Fruit fly (Drosophila melanogaster) whole organism, embryonic: ENCODE measurements around the gene Usp1.
A peak's percentile ranks its signal among the peaks of the same experiment; 100 is the strongest.

ENCODE experiments used
- Adf1 ChIP-seq: fragments of 200-800 bp; sonication (Bioruptor generic); IDR thresholded peaks from 2 replicates; pipeline ENCODE4 v1.3.6; 2022; ENCODE audit warnings: missing biosample characterization, missing genetic modification characterization
- Atf6 ChIP-seq: fragments of 200-800 bp; sonication (Bioruptor generic); IDR thresholded peaks from 2 replicates; pipeline ENCODE4 v1.3.6; 2022; ENCODE audit warnings: missing biosample characterization, missing genetic modification characterization
- BtbVII ChIP-seq: fragments of 200-800 bp; sonication (Bioruptor generic); optimal IDR thresholded peaks from 3 replicates; lab custom pipeline; 2017; ENCODE audit warnings: missing biosample characterization, mild to moderate bottlenecking, missing genetic modification characterization
- CG10267 ChIP-seq: fragments of 200-800 bp; sonication (Bioruptor generic); optimal IDR thresholded peaks from 2 replicates; lab custom pipeline; 2018; ENCODE audit warnings: missing biosample characterization, mild to moderate bottlenecking, missing genetic modification characterization, moderate library complexity
- CG10959 ChIP-seq: fragments of 200-800 bp; sonication (Bioruptor generic); IDR thresholded peaks from 2 replicates; pipeline ENCODE4 v1.3.6; 2022; ENCODE audit warnings: missing biosample characterization, missing genetic modification characterization
- CG10979 ChIP-seq: fragments of 200-800 bp; sonication (Bioruptor generic); optimal IDR thresholded peaks from 2 replicates; lab custom pipeline; 2018; ENCODE audit warnings: missing biosample characterization, mild to moderate bottlenecking, missing genetic modification characterization, moderate library complexity
- CG11093 ChIP-seq: fragments of 200-800 bp; sonication (Bioruptor generic); IDR thresholded peaks from 3 replicates; pipeline ENCODE4 v1.3.6; 2022; ENCODE audit warnings: missing biosample characterization, missing genetic modification characterization
- CG17328 ChIP-seq: fragments of 200-800 bp; sonication (Bioruptor generic); IDR thresholded peaks from 2 replicates; pipeline ENCODE4 v1.3.6; 2022; ENCODE audit warnings: missing biosample characterization, missing genetic modification characterization
- CG17612 ChIP-seq: fragments of 200-800 bp; sonication (Bioruptor generic); IDR thresholded peaks from 2 replicates; pipeline ENCODE4 v1.3.6; 2022; ENCODE audit warnings: missing biosample characterization, missing genetic modification characterization
- CG1832 ChIP-seq: fragments of 200-800 bp; sonication (Bioruptor generic); optimal IDR thresholded peaks from 2 replicates; lab custom pipeline; 2017; ENCODE audit warnings: missing biosample characterization, mild to moderate bottlenecking, missing genetic modification characterization, inconsistent platforms
- CG18619 ChIP-seq: fragments of 200-800 bp; sonication (Bioruptor generic); optimal IDR thresholded peaks from 3 replicates; lab custom pipeline; 2017; ENCODE audit warnings: missing biosample characterization, mild to moderate bottlenecking, missing genetic modification characterization
- CG2199 ChIP-seq: fragments of 200-800 bp; sonication (Bioruptor generic); IDR thresholded peaks from 3 replicates; pipeline ENCODE4 v1.3.6; 2022; ENCODE audit warnings: missing biosample characterization, missing genetic modification characterization
- CG3065 ChIP-seq: fragments of 200-800 bp; sonication (Bioruptor generic); optimal IDR thresholded peaks from 2 replicates; lab custom pipeline; 2016; ENCODE audit warnings: missing biosample characterization, missing genetic modification characterization
- CG3163 ChIP-seq: fragments of 200-800 bp; sonication (Bioruptor generic); optimal IDR thresholded peaks from 3 replicates; lab custom pipeline; 2016; ENCODE audit warnings: missing biosample characterization, missing genetic modification characterization
- CG34422 ChIP-seq: fragments of 200-800 bp; sonication (Bioruptor generic); IDR thresholded peaks from 3 replicates; pipeline ENCODE4 v1.3.6; 2022; ENCODE audit warnings: missing biosample characterization, missing genetic modification characterization
- CG42726 ChIP-seq: fragments of 200-800 bp; sonication (Bioruptor generic); IDR thresholded peaks from 2 replicates; pipeline ENCODE4 v1.3.6; 2022; ENCODE audit warnings: missing biosample characterization, missing genetic modification characterization; ENCODE audit not compliant: partially characterized antibody
- CG6654 ChIP-seq: fragments of 200-800 bp; sonication (Bioruptor generic); optimal IDR thresholded peaks from 2 replicates; lab custom pipeline; 2017; ENCODE audit warnings: missing biosample characterization, mild to moderate bottlenecking, missing genetic modification characterization
- CG8089 ChIP-seq: fragments of 200-800 bp; sonication (Bioruptor generic); optimal IDR thresholded peaks from 3 replicates; lab custom pipeline; 2016; ENCODE audit warnings: missing biosample characterization, missing genetic modification characterization
- CG8359 ChIP-seq: fragments of 200-800 bp; sonication (Bioruptor generic); optimal IDR thresholded peaks from 2 replicates; lab custom pipeline; 2017; ENCODE audit warnings: missing biosample characterization, mild to moderate bottlenecking, missing genetic modification characterization, borderline replicate concordance
- CG8478 ChIP-seq: fragments of >200 bp; optimal IDR thresholded peaks from 2 replicates; lab custom pipeline; 2018
- CG8765 ChIP-seq: fragments of 200-800 bp; sonication (Bioruptor generic); IDR thresholded peaks from 2 replicates; pipeline ENCODE4 v1.3.6; 2022; ENCODE audit warnings: missing biosample characterization, missing genetic modification characterization
- Eip74EF ChIP-seq, 2 experiments: fragments of 200-800 bp in 1 of 2; fragments of >200 bp in 1 of 2; sonication (Bioruptor generic) in 1 of 2; optimal IDR thresholded peaks; 2 replicates each; lab custom pipeline; 2017 to 2019; ENCODE audit warnings: missing biosample characterization in 2 of 2, missing genetic modification characterization in 2 of 2, mild to moderate bottlenecking in 1 of 2, moderate library complexity in 1 of 2
- Fer2 ChIP-seq: fragments of 200-800 bp; sonication (Bioruptor generic); optimal IDR thresholded peaks from 2 replicates; lab custom pipeline; 2018; ENCODE audit warnings: missing biosample characterization, mild to moderate bottlenecking, missing genetic modification characterization, moderate library complexity
- H2.0 ChIP-seq: fragments of 200-800 bp; sonication (Bioruptor generic); IDR thresholded peaks from 2 replicates; pipeline ENCODE4 v1.3.6; 2022; ENCODE audit warnings: missing biosample characterization, missing genetic modification characterization
- HLH3B ChIP-seq: fragments of 200-800 bp; sonication (Bioruptor generic); IDR thresholded peaks from 2 replicates; pipeline ENCODE4 v1.3.6; 2022; ENCODE audit warnings: missing biosample characterization, missing genetic modification characterization
- Hey ChIP-seq: fragments of 200-800 bp; sonication (Bioruptor generic); optimal IDR thresholded peaks from 3 replicates; lab custom pipeline; 2018; ENCODE audit warnings: missing biosample characterization, mild to moderate bottlenecking, missing genetic modification characterization
- Hr39 ChIP-seq: fragments of >200 bp; optimal IDR thresholded peaks from 2 replicates; lab custom pipeline; 2017
- MESR4 ChIP-seq: fragments of 200-800 bp; sonication (Bioruptor generic); optimal IDR thresholded peaks from 2 replicates; lab custom pipeline; 2018; ENCODE audit warnings: missing biosample characterization, mild to moderate bottlenecking, missing genetic modification characterization, moderate library complexity
- MTF-1 ChIP-seq: fragments of 200-800 bp; sonication (Bioruptor generic); optimal IDR thresholded peaks from 2 replicates; lab custom pipeline; 2018; ENCODE audit warnings: missing biosample characterization, mild to moderate bottlenecking, missing genetic modification characterization, borderline replicate concordance
- Max ChIP-seq: fragments of 200-800 bp; sonication (Bioruptor generic); optimal IDR thresholded peaks from 2 replicates; lab custom pipeline; 2016; ENCODE audit warnings: missing biosample characterization, mild to moderate bottlenecking, missing genetic modification characterization
- Oli ChIP-seq: fragments of 200-800 bp; sonication (Bioruptor generic); optimal IDR thresholded peaks from 2 replicates; lab custom pipeline; 2018; ENCODE audit warnings: missing biosample characterization, mild to moderate bottlenecking, missing genetic modification characterization, moderate library complexity
- Rfx ChIP-seq: fragments of 200-800 bp; sonication (Bioruptor generic); IDR thresholded peaks from 2 replicates; pipeline ENCODE4 v1.3.6; 2022; ENCODE audit warnings: missing biosample characterization, missing genetic modification characterization
- Scr ChIP-seq: fragments of 200-800 bp; sonication (Bioruptor generic); IDR thresholded peaks from 2 replicates; pipeline ENCODE4 v1.3.6; 2022; ENCODE audit warnings: missing biosample characterization, missing genetic modification characterization; ENCODE audit not compliant: partially characterized antibody
- Six4 ChIP-seq: fragments of 200-800 bp; sonication (Bioruptor generic); optimal IDR thresholded peaks from 2 replicates; lab custom pipeline; 2016; ENCODE audit warnings: missing biosample characterization, missing genetic modification characterization
- ab ChIP-seq: fragments of 200-800 bp; sonication (Bioruptor generic); optimal IDR thresholded peaks from 2 replicates; lab custom pipeline; 2016; ENCODE audit warnings: missing biosample characterization, missing genetic modification characterization
- bcd ChIP-seq: fragments of 200-800 bp; sonication (Bioruptor generic); optimal IDR thresholded peaks from 2 replicates; lab custom pipeline; 2017; ENCODE audit warnings: missing biosample characterization, mild to moderate bottlenecking, missing genetic modification characterization
- caup ChIP-seq: fragments of 200-800 bp; sonication (Bioruptor generic); optimal IDR thresholded peaks from 3 replicates; lab custom pipeline; 2017; ENCODE audit warnings: missing biosample characterization, mild to moderate bottlenecking, missing genetic modification characterization, moderate library complexity; ENCODE audit not compliant: severe bottlenecking
- dati ChIP-seq: fragments of 200-800 bp; sonication (Bioruptor generic); IDR thresholded peaks from 2 replicates; pipeline ENCODE4 v1.3.6; 2022; ENCODE audit warnings: missing biosample characterization, missing genetic modification characterization
- exex ChIP-seq: fragments of 200-800 bp; sonication (Bioruptor generic); optimal IDR thresholded peaks from 4 replicates; lab custom pipeline; 2018; ENCODE audit warnings: missing biosample characterization, mild to moderate bottlenecking, missing genetic modification characterization, moderate library complexity
- fd96Cb ChIP-seq: fragments of 200-800 bp; sonication (Bioruptor generic); optimal IDR thresholded peaks from 2 replicates; lab custom pipeline; 2018; ENCODE audit warnings: missing biosample characterization, mild to moderate bottlenecking, missing genetic modification characterization, moderate library complexity
- klu ChIP-seq: fragments of 200-800 bp; sonication (Bioruptor generic); IDR thresholded peaks from 2 replicates; pipeline ENCODE4 v1.3.6; 2022; ENCODE audit warnings: missing biosample characterization, missing genetic modification characterization
- lbe ChIP-seq: fragments of 200-800 bp; sonication (Bioruptor generic); optimal IDR thresholded peaks from 2 replicates; lab custom pipeline; 2016; ENCODE audit warnings: missing biosample characterization, mild to moderate bottlenecking, missing genetic modification characterization
- prd ChIP-seq, 3 experiments: fragments of >200 bp in 2 of 3; fragments of 200-800 bp in 1 of 3; sonication (Bioruptor generic) in 1 of 3; optimal IDR thresholded peaks in 2 of 3; IDR thresholded peaks in 1 of 3; 2 replicates in 2 of 3; 3 replicates in 1 of 3; pipeline versions ENCODE4 v1.3.6 to Lab custom; 2017 to 2022; ENCODE audit warnings: missing biosample characterization in 1 of 3, missing genetic modification characterization in 1 of 3
- slbo ChIP-seq: fragments of 200-800 bp; sonication (Bioruptor generic); IDR thresholded peaks from 2 replicates; pipeline ENCODE4 v1.3.6; 2022; ENCODE audit warnings: missing biosample characterization, missing genetic modification characterization
- sqz ChIP-seq: fragments of 200-800 bp; sonication (Bioruptor generic); optimal IDR thresholded peaks from 3 replicates; lab custom pipeline; 2018; ENCODE audit warnings: missing biosample characterization, mild to moderate bottlenecking, missing genetic modification characterization
- sr ChIP-seq: fragments of 200-800 bp; sonication (Bioruptor generic); IDR thresholded peaks from 3 replicates; pipeline ENCODE4 v1.3.6; 2022; ENCODE audit warnings: missing biosample characterization, missing genetic modification characterization
- sug ChIP-seq: fragments of 200-800 bp; optimal IDR thresholded peaks from 2 replicates; lab custom pipeline; 2019; ENCODE audit warnings: missing biosample characterization, mild to moderate bottlenecking, missing genetic modification characterization, moderate library complexity
- ttk ChIP-seq: fragments of 200-800 bp; sonication (Bioruptor generic); IDR thresholded peaks from 2 replicates; pipeline ENCODE4 v2.1.2; 2022; ENCODE audit warnings: missing biosample characterization, missing genetic modification characterization
- vnd ChIP-seq: fragments of 200-800 bp; sonication (Bioruptor generic); IDR thresholded peaks from 3 replicates; pipeline ENCODE4 v1.3.6; 2022; ENCODE audit warnings: missing biosample characterization, missing genetic modification characterization; ENCODE audit not compliant: partially characterized antibody
- wdn ChIP-seq: fragments of 200-800 bp; sonication (Bioruptor generic); IDR thresholded peaks from 2 replicates; pipeline ENCODE4 v1.3.6; 2022; ENCODE audit warnings: missing biosample characterization, missing genetic modification characterization
- yki ChIP-seq: fragments of >200 bp; optimal IDR thresholded peaks from 3 replicates; lab custom pipeline; 2018
- zf30C ChIP-seq: fragments of 200-800 bp; sonication (Bioruptor generic); optimal IDR thresholded peaks from 3 replicates; lab custom pipeline; 2018; ENCODE audit warnings: missing biosample characterization, mild to moderate bottlenecking, missing genetic modification characterization

Gene Usp1

DNA sequence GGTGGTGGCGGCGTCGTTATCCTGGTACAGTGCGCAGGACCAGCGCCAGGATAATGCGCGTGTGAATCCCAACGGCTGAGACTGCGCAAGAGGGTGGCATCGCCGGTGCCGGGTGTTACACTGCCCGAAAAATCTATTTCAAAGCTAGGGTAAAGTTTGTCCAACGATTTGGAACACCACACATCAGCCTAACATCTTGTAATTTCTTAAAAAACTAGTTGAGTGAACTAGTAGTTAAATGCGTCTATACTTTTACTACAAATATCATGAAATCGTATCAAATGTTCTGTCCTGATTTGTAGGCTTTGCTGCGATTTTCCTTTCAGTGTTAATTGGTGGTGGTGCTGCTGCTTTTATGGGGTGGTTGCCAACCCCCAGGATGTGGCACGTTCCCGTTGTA lies 36.1 kb downstream of the Usp1 start (continued):
- TF ChIP-seq bcd (GFP tag; lab: Kevin White, UChicago), result no peak
- TF ChIP-seq MESR4 (GFP tag; lab: Kevin White, UChicago), result no peak
- no peak for TF ChIP-seq dati (GFP tag; lab: Robert Waterston, UW)
- no peak for TF ChIP-seq Atf6
- TF ChIP-seq MTF-1, result no peak
- no peak for TF ChIP-seq CG8765 (GFP tag; lab: Robert Waterston, UW)
- TF ChIP-seq CG3163 (GFP tag; lab: Kevin White, UChicago), result no peak
- peak; percentile 90 for TF ChIP-seq zf30C (GFP tag; lab: Kevin White, UChicago)
- TF ChIP-seq BtbVII (GFP tag; lab: Kevin White, UChicago), result no peak
- TF ChIP-seq lbe (GFP tag; lab: Kevin White, UChicago), result no peak
- TF ChIP-seq CG2199 (GFP tag; lab: Robert Waterston, UW), result no peak
- TF ChIP-seq CG6654, result no peak
- no peak for TF ChIP-seq sqz
- TF ChIP-seq Hr39, result no peak
- no peak for TF ChIP-seq exex (tag; lab: Kevin White, UChicago)
- TF ChIP-seq Eip74EF (GFP tag; optimal IDR thresholded peaks at IDR 0.05; lab: Kevin White, UChicago), result no peak
- no peak for TF ChIP-seq prd (optimal IDR thresholded peaks at IDR 0.05; lab: Kevin White, UChicago)
- TF ChIP-seq prd (GFP tag; IDR thresholded peaks at IDR 0.05; lab: Robert Waterston, UW), result no peak; the same call in 2 of the 3 replicates
- no peak for TF ChIP-seq caup (GFP tag; lab: Kevin White, UChicago)
- TF ChIP-seq ab (GFP tag; lab: Kevin White, UChicago), result no peak
- TF ChIP-seq sr, result no peak
- no peak for TF ChIP-seq Max (GFP tag; lab: Kevin White, UChicago)
- no peak for TF ChIP-seq CG1832 (GFP tag; lab: Kevin White, UChicago)
- no peak for TF ChIP-seq CG8478 (lab: Kevin White, UChicago)
- TF ChIP-seq HLH3B (GFP tag; lab: Robert Waterston, UW), result no peak
- TF ChIP-seq CG10979, result peak; percentile 77
- no peak for TF ChIP-seq Fer2 (tag; lab: Kevin White, UChicago)
- TF ChIP-seq CG18619, result no peak
- peak; percentile 46; the same call in 1 of the 2 replicates for TF ChIP-seq ttk (GFP tag; lab: Robert Waterston, UW)
- TF ChIP-seq CG42726, result no peak
- TF ChIP-seq sug, result no peak
- TF ChIP-seq CG11093 (GFP tag; lab: Robert Waterston, UW), result no peak
- TF ChIP-seq CG17612 (GFP tag; lab: Robert Waterston, UW), result no peak
- TF ChIP-seq CG3065, result no peak
- TF ChIP-seq CG8359, result peak; percentile 30
- TF ChIP-seq vnd, result no peak
- TF ChIP-seq Hey (tag; lab: Kevin White, UChicago), result no peak
- peak; percentile 53 for TF ChIP-seq CG10959
- no peak for TF ChIP-seq yki (lab: Kevin White, UChicago)
- TF ChIP-seq Oli (tag; lab: Kevin White, UChicago), result peak; percentile 52
- TF ChIP-seq fd96Cb, result peak; percentile 33
- TF ChIP-seq H2.0, result peak; percentile 19; the same call in 1 of the 2 replicates
- no peak for TF ChIP-seq CG34422 (GFP tag; lab: Robert Waterston, UW)
- no peak for TF ChIP-seq wdn
- peak; percentile 43; the same call in 1 of the 2 replicates for TF ChIP-seq CG17328 (GFP tag; lab: Robert Waterston, UW)
- TF ChIP-seq Six4 (GFP tag; lab: Kevin White, UChicago), result no peak
- TF ChIP-seq CG10267, result peak; percentile 47
- no peak for TF ChIP-seq Adf1 (GFP tag; lab: Robert Waterston, UW)
- TF ChIP-seq CG8089 (GFP tag; lab: Kevin White, UChicago), result no peak
- no peak for TF ChIP-seq Rfx
- TF ChIP-seq Scr (GFP tag; lab: Robert Waterston, UW), result no peak
- TF ChIP-seq klu, result no peak
- TF ChIP-seq slbo (GFP tag; lab: Robert Waterston, UW), result no peak
